Fruit fly (Drosophila melanogaster) S2 (cell line): ENCODE measurements around the gene CG32767.

Source experiments
- CG8478 ChIP-seq: fragments of >200 bp; optimal IDR thresholded peaks from 2 replicates; lab custom pipeline; 2018
- CTCF ChIP-seq, 2 experiments: fragments of >200 bp; optimal IDR thresholded peaks; 2 replicates each; lab custom pipeline; 2018

CG32767 gene

DNA sequence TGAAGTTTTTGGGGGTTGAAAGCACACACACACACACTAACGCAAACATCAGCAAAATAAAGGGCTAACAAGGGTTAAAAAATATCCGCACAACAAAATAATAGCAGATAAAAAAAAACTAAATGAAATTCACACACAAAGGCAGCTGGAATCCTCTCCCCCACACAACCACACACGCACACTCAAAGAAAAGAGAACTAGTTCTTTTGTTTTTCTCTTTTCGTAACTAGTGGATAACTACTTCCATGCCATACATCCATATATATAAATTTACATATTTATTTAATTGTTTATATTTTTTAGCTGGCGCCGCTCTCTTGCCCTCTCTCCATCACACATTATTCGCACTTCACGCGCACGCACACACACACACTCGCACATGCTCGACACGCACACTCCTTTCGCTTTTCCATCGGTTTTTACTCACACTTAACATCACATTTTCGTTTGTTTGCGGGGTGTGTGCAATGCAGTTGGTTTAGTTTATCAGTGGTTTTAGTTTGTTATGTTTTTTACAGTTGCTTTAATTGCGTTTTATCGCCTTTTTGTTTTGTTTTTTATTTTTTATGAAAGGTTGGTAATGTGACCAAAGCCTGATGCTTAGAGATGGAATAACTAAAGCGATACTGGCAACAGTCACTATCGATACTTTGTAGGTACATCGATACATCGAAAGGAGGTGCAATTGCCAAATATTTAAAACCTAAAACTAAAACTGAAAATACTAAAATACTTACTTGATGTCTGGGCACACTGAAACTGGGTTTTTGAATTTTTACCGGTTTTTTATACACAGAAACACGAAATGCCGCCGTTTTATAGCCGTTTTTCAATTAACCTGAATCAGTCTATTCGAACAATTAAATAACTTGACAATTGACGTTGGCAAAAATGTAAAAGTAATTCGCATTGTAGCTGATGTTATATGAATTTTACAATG is at the start of gene CG32767:
CG32767 (minus strand) TSS at position 623 of the 940 bp plus-strand sequence.
- TF ChIP-seq CG8478 (lab: Kevin White, UChicago): no peak
- TF ChIP-seq CTCF (optimal IDR thresholded peaks at IDR 0.05; lab: Kevin White, UChicago): peak in 1 of 2 experiments; percentile 18

DNA sequence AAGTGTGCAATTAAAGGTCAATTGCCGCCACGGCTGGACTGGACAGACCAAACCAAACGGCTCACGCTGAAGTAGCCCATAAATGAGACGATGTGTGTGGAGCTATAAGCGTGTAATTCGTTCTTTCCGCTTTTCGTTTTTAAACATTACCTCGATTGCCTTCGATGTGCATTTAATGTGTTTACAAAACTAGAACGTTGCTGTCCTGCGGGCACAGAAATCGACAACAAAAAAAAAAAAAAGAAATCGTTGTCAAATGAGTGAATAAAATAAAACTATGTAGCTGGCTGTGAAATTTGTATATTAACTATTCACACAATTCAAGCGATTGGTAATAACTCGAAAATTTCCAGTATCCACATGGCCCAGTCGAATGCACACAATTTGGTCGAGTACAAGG is 47.0 kb upstream of the CG32767 start, which contains the start of gene Rpn13R:
Rpn13R (plus strand) TSS at position 301 of the 400 bp plus-strand sequence.
- TF ChIP-seq CTCF (optimal IDR thresholded peaks at IDR 0.05; lab: Kevin White, UChicago): no peak
- TF ChIP-seq CG8478 (lab: Kevin White, UChicago): no peak

DNA sequence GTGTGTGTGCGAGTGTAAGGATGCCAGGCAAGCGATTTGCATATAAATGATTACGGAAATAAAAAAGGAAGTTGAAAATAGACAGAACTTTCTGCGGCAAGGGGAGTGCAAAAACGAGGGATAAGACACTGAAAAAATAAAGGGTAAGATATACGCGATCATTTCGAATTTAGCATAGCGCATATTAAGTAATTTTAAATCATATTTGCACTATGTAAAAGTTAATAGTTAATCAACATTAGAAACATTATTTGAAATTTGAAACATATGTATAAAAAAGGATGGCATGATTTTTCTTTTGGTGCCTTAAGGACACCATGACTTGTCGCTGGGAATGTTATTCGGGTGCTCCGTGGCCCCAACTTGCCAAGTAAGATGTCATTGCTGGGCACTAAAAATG is 28.5 kb upstream of the CG32767 start:
- TF ChIP-seq CG8478 (lab: Kevin White, UChicago) (no peak), CTCF (optimal IDR thresholded peaks at IDR 0.05; lab: Kevin White, UChicago) (no peak)

DNA sequence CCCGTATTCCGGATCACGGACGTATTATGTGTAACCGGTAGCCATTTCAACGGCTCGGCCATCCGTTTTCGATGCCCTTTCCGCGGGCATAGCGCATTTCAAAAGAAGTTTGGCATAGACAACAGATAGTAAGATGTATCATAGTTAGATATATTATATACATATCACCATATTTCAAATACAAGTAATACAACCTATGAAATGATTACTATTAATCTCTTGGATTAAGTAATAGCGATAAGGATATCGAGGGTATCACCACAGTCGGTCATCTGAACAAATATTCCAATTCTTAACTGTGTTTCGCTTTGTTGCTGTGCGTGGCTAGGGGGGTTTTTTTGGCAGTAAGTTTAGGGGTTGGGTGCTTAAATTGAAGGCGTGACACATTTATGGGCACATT is 11.1 kb upstream of the CG32767 start:
- no peak for TF ChIP-seq CG8478 (lab: Kevin White, UChicago)

DNA sequence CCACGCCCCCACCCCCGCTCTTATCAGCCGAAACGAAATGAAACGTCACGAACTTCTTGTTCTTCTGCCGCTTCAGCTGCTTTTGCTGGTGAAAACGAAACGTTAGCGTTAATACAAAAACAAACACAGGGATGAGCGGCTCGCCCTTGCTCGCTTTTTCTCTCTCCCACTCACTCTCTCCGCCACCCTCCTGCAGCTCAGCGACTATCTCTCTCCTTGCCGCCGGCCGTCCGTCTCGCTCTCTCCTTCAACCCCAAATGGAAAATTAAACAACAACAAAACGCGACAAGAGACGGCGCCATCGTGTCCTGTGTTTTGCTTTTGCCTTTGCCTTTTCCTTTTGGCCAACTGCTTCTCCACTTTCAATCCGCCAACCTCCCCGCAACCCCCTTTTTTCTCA is 9.8 kb upstream of the CG32767 start:
- TF ChIP-seq CG8478 (lab: Kevin White, UChicago): no peak
- no peak for TF ChIP-seq CTCF (optimal IDR thresholded peaks at IDR 0.05; lab: Kevin White, UChicago)

DNA sequence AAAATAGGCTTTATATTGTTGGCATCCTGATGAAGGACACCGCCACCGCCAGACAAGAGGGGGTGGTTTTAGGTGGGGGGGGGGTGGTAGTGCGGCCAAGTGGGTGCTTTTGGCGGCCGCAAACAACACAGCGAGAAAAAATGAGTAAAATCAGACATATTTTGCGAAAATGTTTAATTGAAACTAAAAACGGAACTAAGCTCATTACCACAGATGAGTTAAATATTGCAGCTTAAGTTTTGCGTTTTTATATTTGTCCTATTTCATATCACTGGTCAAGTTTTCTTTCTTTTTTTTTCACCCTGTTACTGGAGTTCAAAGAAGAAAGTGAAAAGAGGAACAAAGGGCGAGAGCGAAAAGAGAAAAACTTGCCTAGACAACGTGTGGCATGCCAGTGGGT is 9.4 kb upstream of the CG32767 start:
- TF ChIP-seq CG8478 (lab: Kevin White, UChicago): no peak
- no peak for TF ChIP-seq CTCF (optimal IDR thresholded peaks at IDR 0.05; lab: Kevin White, UChicago)

DNA sequence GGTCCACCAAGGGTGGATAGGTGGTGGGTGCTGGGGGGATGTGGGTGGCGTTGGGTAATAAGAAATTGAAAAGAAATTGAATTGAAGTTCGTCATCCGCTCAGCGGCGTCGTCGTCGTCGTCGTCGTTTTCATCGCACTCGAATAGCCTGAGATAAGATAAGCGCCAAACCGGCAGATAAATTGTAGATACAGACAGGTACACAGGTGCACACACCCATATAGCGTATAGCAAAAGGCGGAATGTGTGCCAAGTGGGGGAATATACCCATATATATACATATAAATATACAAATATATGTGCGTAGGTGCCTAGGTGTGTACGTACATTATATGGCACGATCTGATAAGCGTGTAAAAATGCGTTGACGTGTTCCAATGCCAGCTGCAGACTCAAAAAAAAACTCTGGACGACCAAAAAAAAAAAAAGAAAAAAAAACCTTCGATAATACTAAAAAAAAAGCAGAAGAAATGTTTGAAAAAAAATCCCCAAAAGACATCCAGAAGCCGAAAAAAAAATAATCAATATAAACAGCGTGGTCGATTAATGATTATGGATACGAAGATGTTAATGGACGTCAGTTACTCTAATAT is 7.3 kb upstream of the CG32767 start:
- no peak for TF ChIP-seq CTCF (optimal IDR thresholded peaks at IDR 0.05; lab: Kevin White, UChicago)
- no peak for TF ChIP-seq CG8478 (lab: Kevin White, UChicago)

DNA sequence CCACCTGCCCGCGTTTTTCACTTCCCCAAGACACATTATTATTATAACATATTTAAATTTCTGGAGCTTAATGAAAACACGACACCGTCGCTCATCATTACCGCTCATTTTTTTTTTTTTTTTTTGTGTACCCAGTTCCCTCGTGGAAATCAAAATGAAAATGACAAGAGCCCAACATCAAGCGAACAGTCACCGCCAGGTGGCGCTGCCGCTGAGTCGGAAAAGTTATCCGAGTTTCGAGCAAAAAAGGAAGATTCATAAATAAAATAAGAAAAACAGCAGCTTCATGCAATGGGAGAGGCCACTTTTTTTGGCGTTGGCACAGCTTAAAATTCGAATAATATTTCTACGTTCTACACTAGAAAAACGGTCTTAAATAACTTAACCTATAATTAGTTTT is 6.6 kb upstream of the CG32767 start:
- no peak for TF ChIP-seq CG8478 (lab: Kevin White, UChicago)
- peak; percentile 47 to 71 for TF ChIP-seq CTCF (optimal IDR thresholded peaks at IDR 0.05; lab: Kevin White, UChicago)

DNA sequence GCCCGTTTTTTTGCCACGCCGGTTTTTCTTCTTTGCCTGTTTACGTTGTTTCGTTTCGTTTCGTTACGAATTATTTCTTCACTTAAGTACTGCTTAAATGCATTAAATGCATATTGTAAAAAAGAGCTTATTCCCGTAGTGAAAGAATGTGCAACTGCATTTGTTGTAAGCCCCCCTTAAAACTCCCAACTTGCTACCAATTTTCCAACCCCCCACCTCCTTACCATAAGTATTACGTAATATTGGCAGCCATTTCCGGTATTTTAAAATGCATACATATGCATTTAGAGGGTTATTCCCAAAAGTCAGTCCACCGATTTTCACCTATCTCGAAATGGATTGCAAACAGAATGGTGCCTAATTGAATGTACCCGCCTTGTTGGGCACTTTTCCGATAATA is 3.2 kb upstream of the CG32767 start:
- no peak for TF ChIP-seq CG8478 (lab: Kevin White, UChicago)
- no peak for TF ChIP-seq CTCF (optimal IDR thresholded peaks at IDR 0.05; lab: Kevin White, UChicago)

DNA sequence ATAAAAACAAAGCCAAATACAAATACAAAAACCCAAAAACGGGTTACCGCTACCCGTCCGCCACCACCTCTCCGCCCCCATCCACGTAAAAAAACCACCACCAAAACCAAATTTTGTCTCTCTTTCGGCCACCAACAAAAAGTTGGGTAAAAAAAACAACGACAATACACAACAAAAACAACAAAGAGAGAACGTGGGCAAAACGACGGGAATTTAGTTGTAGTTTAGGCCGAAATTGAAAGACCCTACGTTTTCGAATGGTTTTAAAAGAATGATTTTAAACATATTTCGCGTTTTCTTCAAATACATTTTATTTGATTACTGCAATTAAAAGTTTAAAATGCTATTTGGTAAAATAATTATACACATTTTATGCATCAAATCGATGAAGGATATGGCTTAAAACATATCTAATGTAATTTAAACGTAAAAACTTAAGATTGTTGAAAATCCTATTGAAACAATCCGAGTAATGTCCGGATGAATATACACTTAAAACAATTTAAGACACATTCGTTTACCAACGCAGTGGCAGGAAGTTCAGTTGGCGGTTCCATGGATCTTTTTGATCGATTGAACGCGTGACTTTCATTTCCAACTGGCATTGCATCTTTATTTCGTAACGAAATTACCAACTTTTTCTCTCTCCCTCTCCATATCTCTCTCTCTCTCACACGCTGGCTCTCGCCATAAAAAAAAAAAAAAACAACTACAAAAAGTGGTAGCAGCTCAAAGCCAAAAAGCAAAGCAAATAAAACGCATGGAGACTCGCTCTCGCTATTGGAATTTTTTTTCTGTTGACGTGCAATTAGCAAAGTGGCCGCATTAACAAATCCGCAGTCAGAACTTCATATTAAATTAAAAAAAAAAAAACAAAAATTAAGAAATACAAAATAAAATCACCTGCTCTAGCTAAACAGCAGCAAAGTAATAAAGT is 2.4 kb upstream of the CG32767 start:
- no peak for TF ChIP-seq CG8478 (lab: Kevin White, UChicago)
- no peak for TF ChIP-seq CTCF (optimal IDR thresholded peaks at IDR 0.05; lab: Kevin White, UChicago)

DNA sequence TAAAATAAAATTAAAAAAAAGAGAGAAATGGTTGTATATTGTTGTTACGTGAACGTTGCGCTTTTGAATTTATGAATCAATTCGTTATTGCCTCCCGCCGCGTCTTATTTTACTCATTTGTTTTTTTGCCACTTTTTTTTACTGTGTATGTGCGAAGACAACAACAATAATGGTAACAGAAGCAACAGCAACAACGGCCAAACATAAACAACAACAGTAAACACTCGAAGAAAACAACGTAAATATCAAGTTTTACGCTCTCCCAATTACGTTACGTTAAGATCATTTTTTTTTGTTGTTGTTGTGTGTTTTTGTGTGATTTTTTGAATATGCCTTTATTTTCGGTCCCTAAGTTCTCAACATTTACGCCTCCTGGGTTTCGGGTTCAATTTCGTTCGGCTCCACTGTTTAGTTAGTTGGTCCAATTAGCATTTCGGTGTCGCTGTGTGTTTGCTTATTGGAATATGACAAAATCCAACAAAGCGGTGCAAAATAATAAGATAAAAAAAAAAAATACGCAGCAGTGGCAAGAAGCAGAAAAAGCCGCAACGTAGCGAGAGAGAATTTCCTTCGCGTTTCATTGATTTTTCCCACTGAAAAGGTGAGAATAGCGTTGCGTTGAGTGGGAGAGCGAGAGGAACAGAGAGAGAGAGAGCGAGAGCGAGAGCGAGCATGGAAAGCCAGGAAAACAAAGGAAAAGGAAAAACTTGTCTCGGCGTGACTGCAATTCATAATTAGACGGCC is 1.6 kb upstream of the CG32767 start:
- TF ChIP-seq CG8478 (lab: Kevin White, UChicago): no peak
- TF ChIP-seq CTCF (optimal IDR thresholded peaks at IDR 0.05; lab: Kevin White, UChicago): peak; percentile 69 to 73

DNA sequence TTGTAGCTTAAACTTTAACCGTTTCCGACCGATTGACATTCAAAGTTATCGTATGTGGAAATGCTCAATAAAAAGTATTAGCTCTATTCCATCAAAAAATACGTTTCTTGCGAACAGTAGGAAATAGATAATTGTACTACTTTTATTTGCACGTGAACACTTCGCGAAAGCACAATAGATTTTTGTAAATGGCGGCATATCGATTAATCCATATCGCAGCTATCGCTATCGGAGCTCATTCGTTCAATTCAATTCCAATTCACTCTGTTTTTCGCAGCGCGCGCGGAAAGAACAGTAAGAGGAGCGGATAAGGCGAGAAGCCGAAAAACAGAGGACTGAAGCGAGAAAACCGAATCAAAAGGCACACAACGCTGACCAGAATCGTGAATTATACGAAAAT is 901 bp upstream of the CG32767 start, which contains the start of the genes CG15465 and rg:
CG15465 (plus strand) TSS at position 291 of the 400 bp plus-strand sequence.
rg (plus strand) TSS at position 291 of the 400 bp plus-strand sequence.
- TF ChIP-seq CG8478 (lab: Kevin White, UChicago) (no peak), CTCF (optimal IDR thresholded peaks at IDR 0.05; lab: Kevin White, UChicago) (no peak)

DNA sequence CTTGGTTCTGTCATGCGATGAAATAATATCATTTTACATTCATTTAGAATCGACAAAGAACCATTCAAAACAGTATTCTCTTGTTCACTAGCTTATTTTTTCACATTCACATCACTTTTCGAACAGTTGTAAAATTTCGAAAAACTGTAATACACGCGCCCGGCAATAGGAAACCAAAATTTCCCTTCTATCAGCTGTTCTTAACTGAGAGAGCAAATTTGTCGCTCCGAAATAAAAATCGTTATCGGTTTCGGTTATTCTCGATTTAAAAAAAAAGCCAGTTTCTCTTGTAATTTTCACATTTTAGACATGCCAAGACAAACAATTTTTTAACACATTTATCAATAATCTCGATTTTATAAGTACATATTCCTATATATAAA is 509 bp upstream of the CG32767 start:
- TF ChIP-seq CG8478 (lab: Kevin White, UChicago) (no peak), CTCF (optimal IDR thresholded peaks at IDR 0.05; lab: Kevin White, UChicago) (no peak)
